Fruit fly (Drosophila melanogaster): ENCODE results near the gene CG13068.

CG13068 gene

dm6 chr3L:16228659-16229205, 40.5 kb upstream of the CG13068 start, which contains the start of gene Tmx3 (continued):
- peak; percentile 84; the same call in 2 of the 3 replicates for TF ChIP-seq Mrtf (GFP tag; IDR thresholded peaks at IDR 0.05)
- peak; percentile 93 for TF ChIP-seq Gug (GFP tag; IDR thresholded peaks at IDR 0.05)
- peak; percentile 58 for TF ChIP-seq Dad (GFP tag; optimal IDR thresholded peaks at IDR 0.05)
- TF ChIP-seq Dip2 (GFP tag; IDR thresholded peaks at IDR 0.05), result no peak
- no peak for TF ChIP-seq h (optimal IDR thresholded peaks at IDR 0.05)
- peak; percentile 87 for TF ChIP-seq ara (GFP tag; IDR thresholded peaks at IDR 0.05)
- peak; percentile 23 for TF ChIP-seq CG4328 (GFP tag; optimal IDR thresholded peaks at IDR 0.05)
- TF ChIP-seq CG2129 (GFP tag; IDR thresholded peaks at IDR 0.05; ENCODE audit: partially characterized antibody), result no peak
- peak; percentile 92 for TF ChIP-seq sens (GFP tag)
- TF ChIP-seq CG12104 (GFP tag; optimal IDR thresholded peaks at IDR 0.05), result peak; percentile 76
- TF ChIP-seq stwl (tag; optimal IDR thresholded peaks at IDR 0.05), result peak; percentile 81
- peak; percentile 9 for TF ChIP-seq her (GFP tag; optimal IDR thresholded peaks at IDR 0.05)
- peak; percentile 41 for TF ChIP-seq Hand (GFP tag; optimal IDR thresholded peaks at IDR 0.05)
- TF ChIP-seq CG15073 (GFP tag; optimal IDR thresholded peaks at IDR 0.05), result peak; percentile 42
- peak; percentile 70 for TF ChIP-seq CG3838 (GFP tag; optimal IDR thresholded peaks at IDR 0.05)
- no peak for TF ChIP-seq salm (tag; optimal IDR thresholded peaks at IDR 0.05)
- TF ChIP-seq run (tag; optimal IDR thresholded peaks at IDR 0.05), result peak; percentile 30
- peak; percentile 82 for TF ChIP-seq CG17385 (GFP tag; optimal IDR thresholded peaks at IDR 0.05)
- peak; percentile 84 for TF ChIP-seq CG16815 (GFP tag; optimal IDR thresholded peaks at IDR 0.05)
- TF ChIP-seq Atf6 (GFP tag; IDR thresholded peaks at IDR 0.05), result peak; percentile 89
- peak; percentile 92 for TF ChIP-seq phol (tag; optimal IDR thresholded peaks at IDR 0.05)
- TF ChIP-seq CG16863 (GFP tag; optimal IDR thresholded peaks at IDR 0.05), result peak; percentile 24
- no peak for TF ChIP-seq Opbp (GFP tag; IDR thresholded peaks at IDR 0.05; ENCODE audit: partially characterized antibody)
- no peak for TF ChIP-seq CG10543 (GFP tag; optimal IDR thresholded peaks at IDR 0.05)
- TF ChIP-seq CG11398 (GFP tag; optimal IDR thresholded peaks at IDR 0.05), result no peak
- TF ChIP-seq CG31224 (GFP tag; IDR thresholded peaks at IDR 0.05), result peak; percentile 82
- no peak for TF ChIP-seq Dfd (GFP tag; optimal IDR thresholded peaks at IDR 0.05)
- no peak for TF ChIP-seq cg (GFP tag; optimal IDR thresholded peaks at IDR 0.05)
- TF ChIP-seq crp (GFP tag; optimal IDR thresholded peaks at IDR 0.05), result peak in 1 of 2 experiments; percentile 61
- TF ChIP-seq CG1832 (GFP tag; optimal IDR thresholded peaks at IDR 0.05), result no peak
- TF ChIP-seq CG4707 (GFP tag; optimal IDR thresholded peaks at IDR 0.05), result no peak
- TF ChIP-seq CG17912 (GFP tag; optimal IDR thresholded peaks at IDR 0.05), result no peak
- no peak for TF ChIP-seq bbx (GFP tag; IDR thresholded peaks at IDR 0.05; ENCODE audit: partially characterized antibody)
- TF ChIP-seq ems (GFP tag; optimal IDR thresholded peaks at IDR 0.05), result peak; percentile 57
- TF ChIP-seq usp (GFP tag; optimal IDR thresholded peaks at IDR 0.05), result no peak
- peak; percentile 65; the same call in 2 of the 3 replicates for TF ChIP-seq CG6175 (GFP tag; IDR thresholded peaks at IDR 0.05)
- TF ChIP-seq tap (tag; optimal IDR thresholded peaks at IDR 0.05), result peak; percentile 77
- TF ChIP-seq CG4282 (GFP tag; optimal IDR thresholded peaks at IDR 0.05), result peak; percentile 3
- TF ChIP-seq trem (tag; optimal IDR thresholded peaks at IDR 0.05), result peak; percentile 83
- TF ChIP-seq grn (GFP tag; optimal IDR thresholded peaks at IDR 0.05), result no peak
- peak; percentile 71 for TF ChIP-seq pho (GFP tag; optimal IDR thresholded peaks at IDR 0.05)
- TF ChIP-seq CG17328 (GFP tag; IDR thresholded peaks at IDR 0.05), result peak; percentile 89
- peak; percentile 90 for TF ChIP-seq al (GFP tag; IDR thresholded peaks at IDR 0.05)
- peak; percentile 39 for TF ChIP-seq nau (GFP tag; optimal IDR thresholded peaks at IDR 0.05)
- TF ChIP-seq CG13296 (GFP tag; optimal IDR thresholded peaks at IDR 0.05), result peak; percentile 34
- TF ChIP-seq zfh2 (GFP tag; optimal IDR thresholded peaks at IDR 0.05), result peak; percentile 74
- TF ChIP-seq tin (GFP tag; optimal IDR thresholded peaks at IDR 0.05), result peak; percentile 71
- peak; percentile 75 for TF ChIP-seq Six4 (GFP tag; optimal IDR thresholded peaks at IDR 0.05)
- TF ChIP-seq CG6791 (GFP tag; IDR thresholded peaks at IDR 0.05; ENCODE audit: partially characterized antibody), result no peak
- peak; percentile 88 for TF ChIP-seq CG10147 (GFP tag; optimal IDR thresholded peaks at IDR 0.05)
- TF ChIP-seq CG34422 (GFP tag; IDR thresholded peaks at IDR 0.05), result peak; percentile 96
